Worm (Caenorhabditis elegans): Measurements from ENCODE around the gene lgc-11.

lgc-11 gene

ce11 chrX:7506533-7506932 lies at the start of gene lgc-11:
lgc-11 (minus strand) TSS chrX:7506633.
- TF ChIP-seq mdl-1 (tag; optimal IDR thresholded peaks at IDR 0.05) (no peak), lsy-2 (tag; optimal IDR thresholded peaks at IDR 0.05) (no peak), F13H6.1 (tag; optimal IDR thresholded peaks at IDR 0.05) (no peak), peb-1 (tag; optimal IDR thresholded peaks at IDR 0.05) (no peak), nhr-6 (tag; optimal IDR thresholded peaks at IDR 0.05) (no peak), gmeb-1 (tag; optimal IDR thresholded peaks at IDR 0.05) (no peak), unc-55 (GFP tag; optimal IDR thresholded peaks at IDR 0.05) (no peak), alr-1 (tag; optimal IDR thresholded peaks at IDR 0.05) (no peak), crh-2 (tag; optimal IDR thresholded peaks at IDR 0.05) (no peak), aly-2 (tag; optimal IDR thresholded peaks at IDR 0.05) (no peak)

- TF ChIP-seq lin-11 (tag; optimal IDR thresholded peaks at IDR 0.05) (no peak), zag-1 (tag; optimal IDR thresholded peaks at IDR 0.05) (no peak)
These were observed 47.9 kb upstream of the lgc-11 start, which contains the start of gene F46C8.8 for ce11 chrX:7554326-7554725. F46C8.8 (minus strand) TSS chrX:7554426.

ce11 chrX:7553331-7553730 lies 46.9 kb upstream of the lgc-11 start:
- TF ChIP-seq blmp-1 (tag; optimal IDR thresholded peaks at IDR 0.05; ENCODE audit: insufficient read depth) (peak; percentile 77), zag-1 (tag; optimal IDR thresholded peaks at IDR 0.05) (no peak)

- TF ChIP-seq F13H6.1 (tag; optimal IDR thresholded peaks at IDR 0.05) (no peak), lsy-2 (tag; optimal IDR thresholded peaks at IDR 0.05) (no peak), zag-1 (tag; optimal IDR thresholded peaks at IDR 0.05) (no peak), mab-5 (tag; optimal IDR thresholded peaks at IDR 0.05) (no peak), elt-1 (tag; optimal IDR thresholded peaks at IDR 0.05) (no peak), unc-39 (tag; optimal IDR thresholded peaks at IDR 0.05) (no peak), nhr-6 (tag; optimal IDR thresholded peaks at IDR 0.05) (no peak), lin-39 (tag; optimal IDR thresholded peaks at IDR 0.05) (no peak), ama-1 (optimal IDR thresholded peaks at IDR 0.05) (no peak), mbf-1 (tag; optimal IDR thresholded peaks at IDR 0.05) (no peak)
These were observed 44.0 kb upstream of the lgc-11 start for ce11 chrX:7550452-7550851.

ce11 chrX:7548158-7548557 lies 41.7 kb upstream of the lgc-11 start, which contains the start of gene F46C8.1:
F46C8.1 (plus strand) TSS chrX:7548458.
- TF ChIP-seq skn-1 (tag; optimal IDR thresholded peaks at IDR 0.05): no peak
- no peak for TF ChIP-seq nhr-23 (tag; optimal IDR thresholded peaks at IDR 0.05)
- TF ChIP-seq sem-4 (tag; optimal IDR thresholded peaks at IDR 0.05): no peak
- no peak for TF ChIP-seq lin-13 (GFP tag; optimal IDR thresholded peaks at IDR 0.05)
- TF ChIP-seq nhr-129 (tag; optimal IDR thresholded peaks at IDR 0.05): no peak
- no peak for TF ChIP-seq sma-3 (GFP tag; optimal IDR thresholded peaks at IDR 0.05)
- no peak for TF ChIP-seq alr-1 (tag; optimal IDR thresholded peaks at IDR 0.05)
- TF ChIP-seq R02D3.7 (tag; optimal IDR thresholded peaks at IDR 0.05): no peak
- no peak for TF ChIP-seq crh-2 (tag; optimal IDR thresholded peaks at IDR 0.05)
- no peak for TF ChIP-seq ztf-1 (GFP tag; conservative IDR thresholded peaks at IDR 0.05)
- no peak for TF ChIP-seq mab-5 (tag; optimal IDR thresholded peaks at IDR 0.05)
- no peak for TF ChIP-seq zag-1 (tag; optimal IDR thresholded peaks at IDR 0.05)
- TF ChIP-seq C34F6.9 (tag; optimal IDR thresholded peaks at IDR 0.05): no peak

- TF ChIP-seq nhr-23 (tag; optimal IDR thresholded peaks at IDR 0.05) (no peak), peb-1 (tag; optimal IDR thresholded peaks at IDR 0.05) (no peak), nhr-21 (tag; optimal IDR thresholded peaks at IDR 0.05) (no peak), ztf-1 (GFP tag; conservative IDR thresholded peaks at IDR 0.05) (no peak), unc-62 (GFP tag; optimal IDR thresholded peaks at IDR 0.05) (no peak), ceh-82 (tag; optimal IDR thresholded peaks at IDR 0.05) (no peak), lin-11 (tag; optimal IDR thresholded peaks at IDR 0.05) (no peak), lin-39 (tag; optimal IDR thresholded peaks at IDR 0.05) (no peak), unc-39 (tag; optimal IDR thresholded peaks at IDR 0.05) (no peak), C34F6.9 (tag; optimal IDR thresholded peaks at IDR 0.05) (no peak), R02D3.7 (tag; optimal IDR thresholded peaks at IDR 0.05) (no peak), dmd-4 (tag; optimal IDR thresholded peaks at IDR 0.05) (no peak), F13H6.1 (tag; optimal IDR thresholded peaks at IDR 0.05) (no peak), lsy-2 (tag; optimal IDR thresholded peaks at IDR 0.05) (no peak), ZK546.5 (tag; optimal IDR thresholded peaks at IDR 0.05) (no peak), zag-1 (tag; optimal IDR thresholded peaks at IDR 0.05) (no peak), snpc-4 (tag; optimal IDR thresholded peaks at IDR 0.05) (no peak), egl-27 (tag; optimal IDR thresholded peaks at IDR 0.05) (no peak), skn-1 (tag; optimal IDR thresholded peaks at IDR 0.05) (no peak)
These were observed 41.3 kb upstream of the lgc-11 start for ce11 chrX:7547696-7548095.
